Worm (Caenorhabditis elegans) whole organism, L1 larva: ENCODE data around the gene msp-81.

Experiments used
- ama-1 ChIP-seq: fragments of 150-350 bp; optimal IDR thresholded peaks from 2 replicates; lab custom pipeline; 2014
- blmp-1 ChIP-seq: fragments of 150-350 bp; optimal IDR thresholded peaks from 2 replicates; lab custom pipeline; 2014; ENCODE audit warnings: missing biosample characterization, missing genetic modification characterization
- ces-1 ChIP-seq: fragments of 150-350 bp; optimal IDR thresholded peaks from 2 replicates; lab custom pipeline; 2014; ENCODE audit warnings: missing biosample characterization, missing genetic modification reagents, missing genetic modification characterization
- efl-1 ChIP-seq, 4 experiments: fragments of 150-350 bp; optimal IDR thresholded peaks in 3 of 4; peaks in 1 of 4; 1 replicate in 1 of 4; 2 replicates in 3 of 4; lab custom pipeline; 2014; ENCODE audit warnings: missing biosample characterization in 2 of 4, missing genetic modification characterization in 2 of 4, missing genetic modification reagents in 2 of 4
- lin-13 ChIP-seq: fragments of 150-350 bp; optimal IDR thresholded peaks from 2 replicates; lab custom pipeline; 2014; ENCODE audit warnings: missing biosample characterization, missing genetic modification reagents, missing genetic modification characterization
- snpc-4 ChIP-seq: fragments of 150-350 bp; optimal IDR thresholded peaks from 2 replicates; lab custom pipeline; 2014; ENCODE audit warnings: missing biosample characterization, missing genetic modification characterization
- sptf-1 ChIP-seq: fragments of 150-350 bp; optimal IDR thresholded peaks from 2 replicates; lab custom pipeline; 2014; ENCODE audit warnings: missing biosample characterization, missing genetic modification characterization
- unc-86 ChIP-seq: sonication (generic microtip); optimal IDR thresholded peaks from 2 replicates; lab custom pipeline; 2016; ENCODE audit warnings: missing genetic modification characterization, missing compliant biosample characterization

ce11 chrIV:9836317-9836716 lies at the start of gene msp-81:
- no peak for TF ChIP-seq blmp-1 (tag; lab: Kevin White, UChicago)
- TF ChIP-seq ces-1, result no peak
- no peak for TF ChIP-seq ama-1
- no peak for TF ChIP-seq lin-13 (GFP tag; lab: Kevin White, UChicago)
- TF ChIP-seq unc-86, result no peak
- TF ChIP-seq snpc-4, result no peak
- TF ChIP-seq efl-1 (optimal IDR thresholded peaks at IDR 0.05; lab: Kevin White, UChicago), result no peak
- no peak for TF ChIP-seq efl-1 (GFP tag; optimal IDR thresholded peaks at IDR 0.05 in 1 of 2; lab: Kevin White, UChicago)
- no peak for TF ChIP-seq sptf-1 (tag; lab: Kevin White, UChicago)
